Fruit fly (Drosophila melanogaster) whole organism: ENCODE data around the gene DIP-epsilon.

Experiments used
- CG8478 ChIP-seq: fragments of >200 bp; optimal IDR thresholded peaks from 2 replicates; lab custom pipeline; 2018; ENCODE audit warnings: inconsistent platforms
- Dll ChIP-seq: fragments of >200 bp; optimal IDR thresholded peaks from 2 replicates; lab custom pipeline; 2017
- EcR ChIP-seq, 2 experiments: fragments of >200 bp; optimal IDR thresholded peaks; 2 replicates each; lab custom pipeline; 2017; ENCODE audit warnings: missing biosample characterization in 2 of 2, missing genetic modification characterization in 2 of 2, missing genetic modification reagents in 2 of 2
- pan ChIP-seq: fragments of >200 bp; optimal IDR thresholded peaks from 2 replicates; lab custom pipeline; 2017
- psq ChIP-seq: fragments of >200 bp; optimal IDR thresholded peaks from 2 replicates; lab custom pipeline; 2017
- usp ChIP-seq: fragments of >200 bp; optimal IDR thresholded peaks from 2 replicates; lab custom pipeline; 2017; ENCODE audit warnings: missing biosample characterization, missing genetic modification characterization, mixed read lengths

DIP-epsilon gene

dm6 chr2L:6369286-6369685 is 41.8 kb downstream of the DIP-epsilon start:
- TF ChIP-seq CG8478 (lab: Kevin White, UChicago) (no peak), pan (no peak), Dll (lab: Kevin White, UChicago) (no peak), EcR (GFP tag; optimal IDR thresholded peaks at IDR 0.05; lab: Kevin White, UChicago) (no peak), usp (GFP tag; lab: Kevin White, UChicago) (no peak), psq (lab: Kevin White, UChicago) (no peak)

dm6 chr2L:6367478-6367932 is 43.6 kb downstream of the DIP-epsilon start, which contains the start of gene Nepl4:
Gene Nepl4 (plus strand): TSS chr2L:6367882.
- no peak for TF ChIP-seq Dll (lab: Kevin White, UChicago)

dm6 chr2L:6366924-6367323 is 44.2 kb downstream of the DIP-epsilon start:
- no peak for TF ChIP-seq pan
- TF ChIP-seq usp (GFP tag; lab: Kevin White, UChicago): no peak
- no peak for TF ChIP-seq psq (lab: Kevin White, UChicago)
- no peak for TF ChIP-seq Dll (lab: Kevin White, UChicago)
- no peak for TF ChIP-seq EcR (GFP tag; optimal IDR thresholded peaks at IDR 0.05; lab: Kevin White, UChicago)
- TF ChIP-seq CG8478 (lab: Kevin White, UChicago): no peak

dm6 chr2L:6360059-6360458 is 51.1 kb downstream of the DIP-epsilon start:
- TF ChIP-seq Dll (lab: Kevin White, UChicago): no peak
- no peak for TF ChIP-seq psq (lab: Kevin White, UChicago)
- no peak for TF ChIP-seq pan
- TF ChIP-seq CG8478 (lab: Kevin White, UChicago): no peak
- TF ChIP-seq usp (GFP tag; lab: Kevin White, UChicago): no peak
- no peak for TF ChIP-seq EcR (GFP tag; optimal IDR thresholded peaks at IDR 0.05; lab: Kevin White, UChicago)

- TF ChIP-seq psq (lab: Kevin White, UChicago) (no peak), CG8478 (lab: Kevin White, UChicago) (no peak), pan (no peak), EcR (GFP tag; optimal IDR thresholded peaks at IDR 0.05; lab: Kevin White, UChicago) (no peak), usp (GFP tag; lab: Kevin White, UChicago) (no peak), Dll (lab: Kevin White, UChicago) (no peak)
Observed at dm6 chr2L:6358218-6358617, 52.9 kb downstream of the DIP-epsilon start, which contains the start of gene CG9500. Gene CG9500 (minus strand): TSS chr2L:6358318.

dm6 chr2L:6356686-6357362 is 54.3 kb downstream of the DIP-epsilon start:
- TF ChIP-seq pan (no peak), CG8478 (lab: Kevin White, UChicago) (no peak), EcR (GFP tag; optimal IDR thresholded peaks at IDR 0.05; lab: Kevin White, UChicago) (no peak), Dll (lab: Kevin White, UChicago) (no peak)

- TF ChIP-seq pan: no peak
- TF ChIP-seq Dll (lab: Kevin White, UChicago): no peak
- TF ChIP-seq psq (lab: Kevin White, UChicago): no peak
- no peak for TF ChIP-seq CG8478 (lab: Kevin White, UChicago)
- no peak for TF ChIP-seq usp (GFP tag; lab: Kevin White, UChicago)
- no peak for TF ChIP-seq EcR (GFP tag; optimal IDR thresholded peaks at IDR 0.05; lab: Kevin White, UChicago)
Observed at dm6 chr2L:6356134-6356533, 55.0 kb downstream of the DIP-epsilon start.

dm6 chr2L:6354656-6355055 is 56.5 kb downstream of the DIP-epsilon start, which contains the start of gene ppk14:
Gene ppk14 (plus strand): TSS chr2L:6354956.
- TF ChIP-seq CG8478 (lab: Kevin White, UChicago) (no peak), Dll (lab: Kevin White, UChicago) (no peak), usp (GFP tag; lab: Kevin White, UChicago) (no peak), psq (lab: Kevin White, UChicago) (no peak), pan (no peak), EcR (GFP tag; optimal IDR thresholded peaks at IDR 0.05; lab: Kevin White, UChicago) (no peak)

- no peak for TF ChIP-seq CG8478 (lab: Kevin White, UChicago)
- no peak for TF ChIP-seq psq (lab: Kevin White, UChicago)
- no peak for TF ChIP-seq Dll (lab: Kevin White, UChicago)
- no peak for TF ChIP-seq EcR (GFP tag; optimal IDR thresholded peaks at IDR 0.05; lab: Kevin White, UChicago)
- no peak for TF ChIP-seq usp (GFP tag; lab: Kevin White, UChicago)
- no peak for TF ChIP-seq pan
Observed at dm6 chr2L:6354231-6354630, 56.9 kb downstream of the DIP-epsilon start, which contains the start of gene ppk7. Gene ppk7 (minus strand): TSS chr2L:6354331.

dm6 chr2L:6351809-6352182 is 59.3 kb downstream of the DIP-epsilon start:
- no peak for TF ChIP-seq pan
- TF ChIP-seq Dll (lab: Kevin White, UChicago): no peak
- no peak for TF ChIP-seq CG8478 (lab: Kevin White, UChicago)
- TF ChIP-seq EcR (GFP tag; optimal IDR thresholded peaks at IDR 0.05; lab: Kevin White, UChicago): no peak
- no peak for TF ChIP-seq usp (GFP tag; lab: Kevin White, UChicago)
- TF ChIP-seq psq (lab: Kevin White, UChicago): no peak

- TF ChIP-seq Dll (lab: Kevin White, UChicago): no peak
- no peak for TF ChIP-seq psq (lab: Kevin White, UChicago)
- no peak for TF ChIP-seq pan
- no peak for TF ChIP-seq CG8478 (lab: Kevin White, UChicago)
- no peak for TF ChIP-seq usp (GFP tag; lab: Kevin White, UChicago)
- no peak for TF ChIP-seq EcR (GFP tag; optimal IDR thresholded peaks at IDR 0.05; lab: Kevin White, UChicago)
Observed at dm6 chr2L:6350984-6351808, 59.9 kb downstream of the DIP-epsilon start, which contains the start of gene CG9498. Gene CG9498 (minus strand): TSS chr2L:6351034.
